Worm (Caenorhabditis elegans) whole organism, L3 larva: ENCODE results near the gene C28H8.8.
A peak's percentile ranks its signal among the peaks of the same experiment; 100 is the strongest.

Source experiments
- ZK546.5 ChIP-seq: sonication (generic microtip); optimal IDR thresholded peaks from 2 replicates; lab custom pipeline; 2017; ENCODE audit warnings: missing biosample characterization, missing genetic modification characterization
- ama-1 ChIP-seq: fragments of 150-350 bp; optimal IDR thresholded peaks from 2 replicates; lab custom pipeline; 2018
- ceh-28 ChIP-seq: fragments of 150-350 bp; optimal IDR thresholded peaks from 2 replicates; lab custom pipeline; 2014; ENCODE audit warnings: missing biosample characterization, missing genetic modification reagents, missing genetic modification characterization
- daf-12 ChIP-seq: fragments of 150-350 bp; optimal IDR thresholded peaks from 2 replicates; lab custom pipeline; 2014; ENCODE audit warnings: missing biosample characterization, missing genetic modification reagents, missing genetic modification characterization
- egl-5 ChIP-seq: fragments of 150-350 bp; optimal IDR thresholded peaks from 2 replicates; lab custom pipeline; 2017; ENCODE audit warnings: missing biosample characterization, missing genetic modification reagents, missing genetic modification characterization, inconsistent platforms
- elt-1 ChIP-seq: fragments of 150-350 bp; optimal IDR thresholded peaks from 2 replicates; lab custom pipeline; 2014; ENCODE audit warnings: missing biosample characterization, missing genetic modification characterization
- elt-2 ChIP-seq: sonication (generic microtip); optimal IDR thresholded peaks from 2 replicates; lab custom pipeline; 2016; ENCODE audit warnings: missing genetic modification reagents, mild to moderate bottlenecking, missing genetic modification characterization, missing compliant biosample characterization
- elt-3 ChIP-seq, 3 experiments: fragments of 150-350 bp in 1 of 3; sonication (generic microtip) in 2 of 3; optimal IDR thresholded peaks; 2 replicates in 2 of 3; 4 replicates in 1 of 3; lab custom pipeline; 2014 to 2017; ENCODE audit warnings: missing biosample characterization in 3 of 3, missing genetic modification characterization in 3 of 3
- eor-1 ChIP-seq, 2 experiments: fragments of 150-350 bp; optimal IDR thresholded peaks; 2 replicates each; lab custom pipeline; 2014 to 2018; ENCODE audit warnings: missing biosample characterization in 2 of 2, missing genetic modification characterization in 2 of 2
- fkh-10 ChIP-seq: sonication (generic microtip); optimal IDR thresholded peaks from 2 replicates; lab custom pipeline; 2017; ENCODE audit warnings: missing biosample characterization, missing genetic modification reagents, missing genetic modification characterization
- fos-1 ChIP-seq: fragments of 150-350 bp; optimal IDR thresholded peaks from 2 replicates; lab custom pipeline; 2014; ENCODE audit warnings: missing biosample characterization, missing genetic modification characterization
- hmg-11 ChIP-seq: sonication (generic microtip); optimal IDR thresholded peaks from 2 replicates; lab custom pipeline; 2016; ENCODE audit warnings: missing genetic modification characterization, missing compliant biosample characterization
- jun-1 ChIP-seq: fragments of 150-350 bp; optimal IDR thresholded peaks from 2 replicates; lab custom pipeline; 2014; ENCODE audit warnings: missing biosample characterization, missing genetic modification reagents, missing genetic modification characterization
- lin-15B ChIP-seq: fragments of 150-350 bp; optimal IDR thresholded peaks from 2 replicates; lab custom pipeline; 2014; ENCODE audit warnings: missing biosample characterization, missing genetic modification characterization
- lin-39 ChIP-seq: fragments of 150-350 bp; optimal IDR thresholded peaks from 2 replicates; lab custom pipeline; 2018; ENCODE audit warnings: missing biosample characterization, missing genetic modification reagents, missing genetic modification characterization
- mdl-1 ChIP-seq: fragments of 150-350 bp; optimal IDR thresholded peaks from 2 replicates; lab custom pipeline; 2014; ENCODE audit warnings: missing biosample characterization, missing genetic modification characterization
- mml-1 ChIP-seq: fragments of 150-350 bp; sonication (generic microtip); optimal IDR thresholded peaks from 3 replicates; lab custom pipeline; 2014; ENCODE audit warnings: missing biosample characterization, missing genetic modification characterization
- nfya-1 ChIP-seq: sonication (generic microtip); optimal IDR thresholded peaks from 2 replicates; lab custom pipeline; 2017; ENCODE audit warnings: missing genetic modification characterization, mild to moderate bottlenecking, missing compliant biosample characterization, antibody characterized with exemption, moderate library complexity; ENCODE audit not compliant: insufficient read depth
- nhr-12 ChIP-seq: fragments of 150-350 bp; optimal IDR thresholded peaks from 2 replicates; lab custom pipeline; 2014; ENCODE audit warnings: missing biosample characterization, missing genetic modification characterization
- nhr-23 ChIP-seq: fragments of 150-350 bp; optimal IDR thresholded peaks from 2 replicates; lab custom pipeline; 2014; ENCODE audit warnings: missing biosample characterization, missing genetic modification reagents, missing genetic modification characterization
- nhr-237 ChIP-seq: fragments of 150-350 bp; optimal IDR thresholded peaks from 2 replicates; lab custom pipeline; 2014; ENCODE audit warnings: missing biosample characterization, missing genetic modification characterization
- nhr-25 ChIP-seq: sonication (generic microtip); optimal IDR thresholded peaks from 2 replicates; lab custom pipeline; 2017; ENCODE audit warnings: missing biosample characterization, missing genetic modification characterization
- nhr-43 ChIP-seq: sonication (generic microtip); optimal IDR thresholded peaks from 2 replicates; lab custom pipeline; 2016; ENCODE audit warnings: mild to moderate bottlenecking, missing genetic modification characterization, missing compliant biosample characterization; ENCODE audit not compliant: poor library complexity, severe bottlenecking
- nhr-77 ChIP-seq: fragments of 150-350 bp; optimal IDR thresholded peaks from 2 replicates; lab custom pipeline; 2014; ENCODE audit warnings: missing biosample characterization, missing genetic modification characterization
- pha-4 ChIP-seq: fragments of 150-350 bp; optimal IDR thresholded peaks from 2 replicates; lab custom pipeline; 2014; ENCODE audit warnings: missing biosample characterization, missing genetic modification reagents, missing genetic modification characterization
- pqm-1 ChIP-seq: fragments of 150-350 bp; optimal IDR thresholded peaks from 2 replicates; lab custom pipeline; 2017; ENCODE audit warnings: missing biosample characterization, missing genetic modification characterization, inconsistent platforms
- sea-2 ChIP-seq: fragments of 150-350 bp; sonication (generic microtip); optimal IDR thresholded peaks from 4 replicates; lab custom pipeline; 2014; ENCODE audit warnings: missing biosample characterization, missing genetic modification reagents, missing genetic modification characterization
- skn-1 ChIP-seq: fragments of 150-350 bp; optimal IDR thresholded peaks from 2 replicates; lab custom pipeline; 2014; ENCODE audit warnings: missing biosample characterization, missing genetic modification characterization
- snpc-4 ChIP-seq: fragments of 150-350 bp; optimal IDR thresholded peaks from 2 replicates; lab custom pipeline; 2014; ENCODE audit warnings: missing biosample characterization, missing genetic modification characterization
- tbx-2 ChIP-seq: sonication (generic microtip); optimal IDR thresholded peaks from 2 replicates; lab custom pipeline; 2016; ENCODE audit warnings: mild to moderate bottlenecking, missing genetic modification characterization, missing compliant biosample characterization
- unc-62 ChIP-seq: fragments of 150-350 bp; sonication (generic microtip); optimal IDR thresholded peaks from 4 replicates; lab custom pipeline; 2014; ENCODE audit warnings: missing biosample characterization, missing genetic modification reagents, missing genetic modification characterization
- zag-1 ChIP-seq: fragments of 150-350 bp; optimal IDR thresholded peaks from 2 replicates; lab custom pipeline; 2014; ENCODE audit warnings: missing biosample characterization, missing genetic modification characterization

The C28H8.8 gene

ce11 chrIII:5842920-5843319, 45.7 kb downstream of the C28H8.8 start:
- TF ChIP-seq tbx-2 (tag; lab: Kevin White, UChicago) (no peak), skn-1 (tag; lab: Kevin White, UChicago) (no peak), hmg-11 (tag; lab: Kevin White, UChicago) (peak; percentile 7), nhr-77 (no peak), pqm-1 (tag; lab: Kevin White, UChicago) (no peak), lin-39 (tag; lab: Kevin White, UChicago) (no peak), nfya-1 (tag; lab: Kevin White, UChicago) (peak; percentile 23), mml-1 (no peak), pha-4 (tag; lab: Kevin White, UChicago) (peak; percentile 60), fos-1 (no peak), nhr-43 (tag; lab: Kevin White, UChicago) (no peak)

DNA sequence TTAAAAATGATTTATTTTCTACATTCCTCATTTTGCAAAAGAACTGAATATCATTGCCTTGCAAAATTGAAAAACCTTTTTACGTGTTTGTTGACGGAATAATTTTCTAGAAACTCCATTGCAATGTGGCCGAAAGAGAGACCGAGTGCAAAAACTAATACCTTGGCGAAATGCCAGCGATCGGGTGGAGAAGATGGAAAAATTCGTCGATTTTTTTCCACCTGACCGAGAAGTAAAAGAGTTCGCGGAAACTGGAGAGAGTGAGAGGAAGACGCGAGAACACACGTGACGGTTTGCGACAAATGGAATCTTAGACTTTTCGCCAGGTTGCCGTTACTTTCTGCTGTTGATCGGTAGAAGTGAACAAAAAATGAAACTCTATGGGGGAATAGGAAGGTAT, 46.9 kb downstream of the C28H8.8 start:
- TF ChIP-seq egl-5 (peak; percentile 20), jun-1 (tag; lab: Kevin White, UChicago) (peak; percentile 23), zag-1 (tag; lab: Kevin White, UChicago) (no peak), ceh-28 (tag; lab: Kevin White, UChicago) (no peak), nhr-12 (tag; lab: Kevin White, UChicago) (no peak), mdl-1 (tag; lab: Kevin White, UChicago) (peak; percentile 8), nhr-25 (tag; lab: Kevin White, UChicago) (peak; percentile 74), hmg-11 (tag; lab: Kevin White, UChicago) (peak; percentile 3), nfya-1 (tag; lab: Kevin White, UChicago) (peak; percentile 17), nhr-237 (no peak), fkh-10 (GFP tag; lab: Kevin White, UChicago) (no peak), elt-3 (tag; optimal IDR thresholded peaks at IDR 0.05; lab: Kevin White, UChicago) (no peak), pha-4 (tag; lab: Kevin White, UChicago) (peak; percentile 53), daf-12 (tag; lab: Kevin White, UChicago) (no peak), nhr-23 (tag; lab: Kevin White, UChicago) (peak; percentile 56), elt-1 (tag; lab: Kevin White, UChicago) (no peak), fos-1 (no peak), lin-15B (tag; lab: Kevin White, UChicago) (no peak), snpc-4 (tag; lab: Kevin White, UChicago) (no peak), sea-2 (GFP tag; lab: Kevin White, UChicago) (no peak), ZK546.5 (tag; lab: Kevin White, UChicago) (no peak)

- TF ChIP-seq ceh-28 (tag; lab: Kevin White, UChicago) (no peak), elt-1 (tag; lab: Kevin White, UChicago) (peak; percentile 62), ama-1 (lab: Kevin White, UChicago) (peak; percentile 50), ZK546.5 (tag; lab: Kevin White, UChicago) (no peak)
Observed at ce11 chrIII:5840815-5841573, 47.6 kb downstream of the C28H8.8 start.

DNA sequence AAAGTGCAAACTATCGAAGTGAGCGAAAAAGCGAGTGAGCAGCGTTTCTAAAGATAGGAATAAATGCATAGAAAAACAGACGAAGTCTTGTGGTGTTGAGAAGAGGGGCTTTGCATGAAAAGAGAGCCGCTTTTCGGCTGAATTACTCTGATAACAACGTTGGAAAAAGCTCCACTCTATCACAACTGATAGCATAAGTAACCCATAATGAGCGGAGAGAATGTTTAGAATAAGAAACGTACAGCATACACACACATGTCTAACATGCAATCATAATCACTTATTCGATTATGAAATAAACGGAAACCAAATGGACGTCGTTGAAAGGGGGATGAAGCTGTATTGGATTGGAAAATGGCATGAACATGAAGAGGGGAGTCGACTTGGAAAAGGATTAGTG, 48.3 kb downstream of the C28H8.8 start:
- TF ChIP-seq jun-1 (tag; lab: Kevin White, UChicago) (no peak), pqm-1 (tag; lab: Kevin White, UChicago) (peak; percentile 61), elt-2 (tag; lab: Kevin White, UChicago) (peak; percentile 75)

ce11 chrIII:5839598-5839997, 49.0 kb downstream of the C28H8.8 start:
- TF ChIP-seq unc-62 (GFP tag; lab: Kevin White, UChicago) = no peak
- TF ChIP-seq elt-1 (tag; lab: Kevin White, UChicago) = no peak
- TF ChIP-seq eor-1 (tag; optimal IDR thresholded peaks at IDR 0.05; lab: Kevin White, UChicago) = no peak
- no peak for TF ChIP-seq elt-2 (tag; lab: Kevin White, UChicago)
- TF ChIP-seq mml-1 = peak; percentile 36
- no peak for TF ChIP-seq fos-1
